Worm (Caenorhabditis elegans): Measurements from ENCODE around the gene srh-192.

ce11 chrV:4319867-4320266 lies 4.9 kb upstream of the srh-192 start, which contains the start of gene ZC132.9:
- TF ChIP-seq hlh-6 (tag; optimal IDR thresholded peaks at IDR 0.05) = no peak
- TF ChIP-seq hlh-30 (tag; optimal IDR thresholded peaks at IDR 0.05; ENCODE audit: insufficient read depth) = no peak
- no peak for TF ChIP-seq che-1 (tag; optimal IDR thresholded peaks at IDR 0.05)
- no peak for TF ChIP-seq pqm-1 (tag; optimal IDR thresholded peaks at IDR 0.05)
- no peak for TF ChIP-seq elt-2 (tag; optimal IDR thresholded peaks at IDR 0.05)
- TF ChIP-seq syd-9 (tag; optimal IDR thresholded peaks at IDR 0.05) = no peak
- TF ChIP-seq Y22D7AL.16 (tag; optimal IDR thresholded peaks at IDR 0.05) = no peak
- no peak for TF ChIP-seq ceh-22 (tag; optimal IDR thresholded peaks at IDR 0.05)
- TF ChIP-seq nhr-11 (tag; optimal IDR thresholded peaks at IDR 0.05) = no peak
